Fruit fly (Drosophila melanogaster): ENCODE data around the gene ranshi.

ranshi gene

dm6 chr3R:8712722-8713131 is 16.8 kb downstream of the ranshi start, which contains the start of gene CG8112 (continued):
- TF ChIP-seq fd64A (GFP tag; optimal IDR thresholded peaks at IDR 0.05) (no peak), Tbp (GFP tag; optimal IDR thresholded peaks at IDR 0.05) (no peak), Antp (GFP tag; optimal IDR thresholded peaks at IDR 0.05) (no peak), ttk (GFP tag; IDR thresholded peaks at IDR 0.05) (no peak), CG17612 (GFP tag; IDR thresholded peaks at IDR 0.05) (no peak), CG8765 (GFP tag; IDR thresholded peaks at IDR 0.05) (no peak), slbo (GFP tag; IDR thresholded peaks at IDR 0.05) (no peak), CG16779 (GFP tag; IDR thresholded peaks at IDR 0.05) (no peak), CG15011 (GFP tag; optimal IDR thresholded peaks at IDR 0.05) (no peak), H2.0 (GFP tag; IDR thresholded peaks at IDR 0.05) (no peak), CG10431 (GFP tag; optimal IDR thresholded peaks at IDR 0.05) (no peak), CG4820 (GFP tag; optimal IDR thresholded peaks at IDR 0.05) (no peak), CG12391 (tag; optimal IDR thresholded peaks at IDR 0.05) (peak; percentile 19), Usf (GFP tag; optimal IDR thresholded peaks at IDR 0.05) (no peak), sisA (GFP tag; IDR thresholded peaks at IDR 0.05) (no peak), CG6689 (GFP tag; IDR thresholded peaks at IDR 0.05) (no peak), ase (GFP tag; IDR thresholded peaks at IDR 0.05) (no peak), tio (GFP tag; optimal IDR thresholded peaks at IDR 0.05) (no peak), Xbp1 (GFP tag; optimal IDR thresholded peaks at IDR 0.05) (no peak), CG17568 (GFP tag; optimal IDR thresholded peaks at IDR 0.05) (no peak), Ptx1 (GFP tag; IDR thresholded peaks at IDR 0.05) (no peak), CG7372 (GFP tag; IDR thresholded peaks at IDR 0.05) (no peak), CG13775 (GFP tag; optimal IDR thresholded peaks at IDR 0.05) (peak; percentile 23), CG32772 (GFP tag; IDR thresholded peaks at IDR 0.05) (no peak), CG17829 (tag; optimal IDR thresholded peaks at IDR 0.05) (peak; percentile 21), tx (GFP tag; optimal IDR thresholded peaks at IDR 0.05) (no peak), unpg (GFP tag; optimal IDR thresholded peaks at IDR 0.05) (peak; percentile 0), sr (GFP tag; IDR thresholded peaks at IDR 0.05) (no peak), Hmr (GFP tag; optimal IDR thresholded peaks at IDR 0.05) (peak; percentile 46), Neu2 (GFP tag; optimal IDR thresholded peaks at IDR 0.05; ENCODE audit: borderline replicate concordance) (no peak), jigr1 (GFP tag; IDR thresholded peaks at IDR 0.05) (no peak), maf-S (GFP tag; optimal IDR thresholded peaks at IDR 0.05) (no peak), tin (GFP tag; optimal IDR thresholded peaks at IDR 0.05) (no peak), Hand (GFP tag; optimal IDR thresholded peaks at IDR 0.05) (peak; percentile 39), cas (GFP tag; IDR thresholded peaks at IDR 0.05) (no peak), dati (GFP tag; IDR thresholded peaks at IDR 0.05) (no peak), Awh (GFP tag; IDR thresholded peaks at IDR 0.05) (no peak), mirr (GFP tag; optimal IDR thresholded peaks at IDR 0.05) (no peak), HHEX (GFP tag; optimal IDR thresholded peaks at IDR 0.05) (peak; percentile 6), H15 (GFP tag; IDR thresholded peaks at IDR 0.05) (no peak), Poxn (GFP tag; IDR thresholded peaks at IDR 0.05) (no peak), ftz-f1 (GFP tag; optimal IDR thresholded peaks at IDR 0.05) (no peak), sens (GFP tag) (peak; percentile 12), CG33557 (GFP tag; optimal IDR thresholded peaks at IDR 0.05) (no peak), Kr (GFP tag; optimal IDR thresholded peaks at IDR 0.05) (no peak), bowl (GFP tag; IDR thresholded peaks at IDR 0.05) (no peak), amos (GFP tag; IDR thresholded peaks at IDR 0.05; ENCODE audit: partially characterized antibody) (no peak), bab2 (GFP tag; optimal IDR thresholded peaks at IDR 0.05) (no peak), bbx (GFP tag; IDR thresholded peaks at IDR 0.05; ENCODE audit: partially characterized antibody) (no peak), org-1 (GFP tag; optimal IDR thresholded peaks at IDR 0.05) (no peak), emc (GFP tag; optimal IDR thresholded peaks at IDR 0.05) (no peak), CG2202 (tag; optimal IDR thresholded peaks at IDR 0.05) (no peak), lov (optimal IDR thresholded peaks at IDR 0.05) (no peak), lov (GFP tag; IDR thresholded peaks at IDR 0.05) (no peak)

Data from whole organism, embryonic.